Worm (Caenorhabditis elegans) whole organism, L4 larva: ENCODE measurements around the gene Y41D4B.4.

Source experiments
- F10B5.3 ChIP-seq: sonication (generic microtip); optimal IDR thresholded peaks from 2 replicates; lab custom pipeline; 2016; ENCODE audit warnings: mild to moderate bottlenecking, missing genetic modification characterization, missing compliant biosample characterization
- F44E2.7 ChIP-seq: fragments of 200-800 bp; sonication (Bioruptor generic); IDR thresholded peaks from 2 replicates; pipeline ENCODE4 v2.1.2; 2022; ENCODE audit warnings: missing genetic modification characterization, missing compliant biosample characterization
- T20F7.1 ChIP-seq: fragments of 200-800 bp; sonication (Bioruptor generic); optimal IDR thresholded peaks from 2 replicates; lab custom pipeline; 2018; ENCODE audit warnings: mild to moderate bottlenecking, missing genetic modification characterization, missing compliant biosample characterization
- Y105C5A.15 ChIP-seq: fragments of 200-800 bp; sonication (Bioruptor generic); IDR thresholded peaks from 2 replicates; pipeline ENCODE4 v1.3.6; 2022; ENCODE audit warnings: missing genetic modification characterization, missing compliant biosample characterization
- Y75B8A.6 ChIP-seq: fragments of 200-800 bp; sonication (Bioruptor generic); IDR thresholded peaks from 2 replicates; pipeline ENCODE4 v1.3.6; 2022; ENCODE audit warnings: missing genetic modification reagents, missing genetic modification characterization, missing compliant biosample characterization
- aly-2 ChIP-seq: sonication (generic microtip); optimal IDR thresholded peaks from 2 replicates; lab custom pipeline; 2018; ENCODE audit warnings: missing biosample characterization, missing genetic modification characterization
- attf-4 ChIP-seq: sonication (generic microtip); optimal IDR thresholded peaks from 3 replicates; lab custom pipeline; 2017; ENCODE audit warnings: missing biosample characterization, missing genetic modification characterization
- ceh-28 ChIP-seq: fragments of 150-350 bp; optimal IDR thresholded peaks from 2 replicates; lab custom pipeline; 2014; ENCODE audit warnings: missing biosample characterization, missing genetic modification reagents, missing genetic modification characterization
- ceh-44 ChIP-seq: fragments of 200-800 bp; sonication (Bioruptor generic); IDR thresholded peaks from 2 replicates; pipeline ENCODE4 v1.3.6; 2022; ENCODE audit warnings: missing genetic modification reagents, missing genetic modification characterization, missing compliant biosample characterization
- ceh-82 ChIP-seq: sonication (generic microtip); optimal IDR thresholded peaks from 2 replicates; lab custom pipeline; 2017; ENCODE audit warnings: missing biosample characterization, missing genetic modification characterization
- ces-1 ChIP-seq: fragments of 150-350 bp; sonication (generic microtip); optimal IDR thresholded peaks from 4 replicates; lab custom pipeline; 2014; ENCODE audit warnings: missing biosample characterization, missing genetic modification reagents, missing genetic modification characterization
- cey-2 ChIP-seq: sonication (generic microtip); optimal IDR thresholded peaks from 3 replicates; lab custom pipeline; 2017; ENCODE audit warnings: missing genetic modification characterization, mild to moderate bottlenecking, missing compliant biosample characterization, antibody characterized with exemption, borderline replicate concordance; ENCODE audit not compliant: insufficient read depth
- daf-12 ChIP-seq: fragments of 150-350 bp; optimal IDR thresholded peaks from 2 replicates; lab custom pipeline; 2014; ENCODE audit warnings: missing biosample characterization, missing genetic modification reagents, missing genetic modification characterization
- daf-16 ChIP-seq, 3 experiments: sonication (generic microtip); optimal IDR thresholded peaks; 2 replicates each; lab custom pipeline; 2016 to 2017; ENCODE audit warnings: missing genetic modification characterization in 3 of 3, missing genetic modification reagents in 3 of 3, mild to moderate bottlenecking in 2 of 3, missing compliant biosample characterization in 2 of 3, missing biosample characterization in 1 of 3, moderate library complexity in 1 of 3
- daf-19 ChIP-seq: fragments of 200-800 bp; sonication (Bioruptor generic); conservative IDR thresholded peaks from 2 replicates; pipeline ENCODE4 v1.3.6; 2022; ENCODE audit warnings: missing genetic modification characterization, missing compliant biosample characterization
- dmd-8 ChIP-seq: fragments of 200-800 bp; sonication (Bioruptor generic); IDR thresholded peaks from 2 replicates; pipeline ENCODE4 v1.3.6; 2022; ENCODE audit warnings: missing genetic modification characterization, missing compliant biosample characterization
- duxl-1 ChIP-seq: sonication (generic microtip); optimal IDR thresholded peaks from 2 replicates; lab custom pipeline; 2016; ENCODE audit warnings: mild to moderate bottlenecking, missing genetic modification characterization, moderate library complexity, missing compliant biosample characterization; ENCODE audit not compliant: poor library complexity
- egl-27 ChIP-seq: sonication (generic microtip); optimal IDR thresholded peaks from 3 replicates; lab custom pipeline; 2017; ENCODE audit warnings: missing biosample characterization, missing genetic modification reagents, missing genetic modification characterization
- fos-1 ChIP-seq: fragments of 150-350 bp; optimal IDR thresholded peaks from 2 replicates; lab custom pipeline; 2014; ENCODE audit warnings: missing biosample characterization, missing genetic modification characterization
- hlh-11 ChIP-seq: fragments of 200-800 bp; sonication (Bioruptor generic); optimal IDR thresholded peaks from 2 replicates; lab custom pipeline; 2018; ENCODE audit warnings: mild to moderate bottlenecking, missing genetic modification characterization, missing compliant biosample characterization
- lin-1 ChIP-seq: fragments of 200-800 bp; sonication (Bioruptor generic); IDR thresholded peaks from 2 replicates; pipeline ENCODE4 v1.3.6; 2022; ENCODE audit warnings: missing genetic modification reagents, missing genetic modification characterization, missing compliant biosample characterization
- lin-13 ChIP-seq: fragments of 150-350 bp; optimal IDR thresholded peaks from 2 replicates; lab custom pipeline; 2014; ENCODE audit warnings: missing biosample characterization, missing genetic modification reagents, missing genetic modification characterization
- lin-29 ChIP-seq: fragments of 200-800 bp; sonication (Bioruptor generic); IDR thresholded peaks from 2 replicates; pipeline ENCODE4 v1.3.6; 2022; ENCODE audit warnings: missing genetic modification reagents, missing genetic modification characterization, missing compliant biosample characterization
- lin-38 ChIP-seq: fragments of 200-800 bp; sonication (Bioruptor generic); IDR thresholded peaks from 2 replicates; pipeline ENCODE4 v1.3.6; 2022; ENCODE audit warnings: missing genetic modification reagents, missing genetic modification characterization, missing compliant biosample characterization
- madf-5 ChIP-seq, 2 experiments: fragments of 200-800 bp; sonication (Bioruptor generic); IDR thresholded peaks; 2 replicates each; pipeline ENCODE4 v1.3.6; 2022; ENCODE audit warnings: missing compliant biosample characterization in 2 of 2, missing genetic modification characterization in 2 of 2
- mdt-29 ChIP-seq: fragments of 200-800 bp; sonication (Bioruptor generic); IDR thresholded peaks from 2 replicates; pipeline ENCODE4 v1.3.6; 2022; ENCODE audit warnings: missing genetic modification reagents, missing genetic modification characterization, missing compliant biosample characterization
- mep-1 ChIP-seq: fragments of 150-350 bp; sonication (generic microtip); optimal IDR thresholded peaks from 3 replicates; lab custom pipeline; 2014; ENCODE audit warnings: missing biosample characterization, missing genetic modification characterization
- mxl-2 ChIP-seq: fragments of 200-800 bp; sonication (Bioruptor generic); conservative IDR thresholded peaks from 2 replicates; pipeline ENCODE4 v1.3.6; 2022; ENCODE audit warnings: missing genetic modification reagents, missing genetic modification characterization, missing compliant biosample characterization
- mxl-3 ChIP-seq: fragments of 200-800 bp; sonication (Bioruptor generic); optimal IDR thresholded peaks from 2 replicates; lab custom pipeline; 2018; ENCODE audit warnings: mild to moderate bottlenecking, missing genetic modification characterization, missing compliant biosample characterization
- nhr-10 ChIP-seq: fragments of 150-350 bp; optimal IDR thresholded peaks from 2 replicates; lab custom pipeline; 2014; ENCODE audit warnings: missing biosample characterization, missing genetic modification characterization
- nhr-102 ChIP-seq: sonication (generic microtip); optimal IDR thresholded peaks from 2 replicates; lab custom pipeline; 2016; ENCODE audit warnings: mild to moderate bottlenecking, missing genetic modification characterization, moderate library complexity, missing compliant biosample characterization
- nhr-42 ChIP-seq: fragments of 200-800 bp; sonication (Bioruptor generic); IDR thresholded peaks from 2 replicates; pipeline ENCODE4 v1.3.6; 2022; ENCODE audit warnings: missing genetic modification characterization, missing compliant biosample characterization
- nhr-48 ChIP-seq: sonication (generic microtip); optimal IDR thresholded peaks from 2 replicates; lab custom pipeline; 2016; ENCODE audit warnings: mild to moderate bottlenecking, missing genetic modification characterization, missing compliant biosample characterization
- nhr-6 ChIP-seq: fragments of 150-350 bp; optimal IDR thresholded peaks from 2 replicates; lab custom pipeline; 2014; ENCODE audit warnings: missing biosample characterization, missing genetic modification characterization
- pha-4 ChIP-seq, 2 experiments: fragments of 150-350 bp in 1 of 2; fragments of 200-800 bp in 1 of 2; sonication (Bioruptor generic) in 1 of 2; IDR thresholded peaks in 1 of 2; optimal IDR thresholded peaks in 1 of 2; 2 replicates each; pipeline versions ENCODE4 v1.3.6 to Lab custom; 2014 to 2022; ENCODE audit warnings: missing genetic modification characterization in 2 of 2, missing genetic modification reagents in 2 of 2, missing biosample characterization in 1 of 2, missing compliant biosample characterization in 1 of 2
- php-3 ChIP-seq: fragments of 200-800 bp; sonication (Bioruptor generic); IDR thresholded peaks from 2 replicates; pipeline ENCODE4 v1.3.6; 2022; ENCODE audit warnings: missing genetic modification reagents, missing genetic modification characterization, missing compliant biosample characterization
- pqm-1 ChIP-seq: sonication (generic microtip); optimal IDR thresholded peaks from 2 replicates; lab custom pipeline; 2017; ENCODE audit warnings: missing biosample characterization, missing genetic modification characterization
- saeg-2 ChIP-seq: fragments of 200-800 bp; sonication (Bioruptor generic); IDR thresholded peaks from 2 replicates; pipeline ENCODE4 v1.3.6; 2022; ENCODE audit warnings: missing genetic modification reagents, missing genetic modification characterization, missing compliant biosample characterization
- set-16 ChIP-seq: fragments of 200-800 bp; sonication (Bioruptor generic); IDR thresholded peaks from 2 replicates; pipeline ENCODE4 v1.3.6; 2022; ENCODE audit warnings: missing genetic modification reagents, missing genetic modification characterization, missing compliant biosample characterization
- skn-1 ChIP-seq: fragments of 150-350 bp; optimal IDR thresholded peaks from 2 replicates; lab custom pipeline; 2014; ENCODE audit warnings: missing biosample characterization, missing genetic modification characterization
- spr-1 ChIP-seq: sonication (generic microtip); optimal IDR thresholded peaks from 2 replicates; lab custom pipeline; 2016; ENCODE audit warnings: mild to moderate bottlenecking, missing genetic modification characterization, missing compliant biosample characterization
- tag-97 ChIP-seq: fragments of 200-800 bp; sonication (Bioruptor generic); IDR thresholded peaks from 2 replicates; pipeline ENCODE4 v1.3.6; 2022; ENCODE audit warnings: missing genetic modification characterization, missing compliant biosample characterization
- tra-1 ChIP-seq: fragments of 200-800 bp; sonication (Bioruptor generic); IDR thresholded peaks from 2 replicates; pipeline ENCODE4 v1.3.6; 2022; ENCODE audit warnings: missing genetic modification reagents, missing genetic modification characterization, missing compliant biosample characterization
- unc-130 ChIP-seq: sonication (generic microtip); optimal IDR thresholded peaks from 2 replicates; lab custom pipeline; 2016; ENCODE audit warnings: missing genetic modification reagents, missing genetic modification characterization, missing compliant biosample characterization
- unc-62 ChIP-seq, 3 experiments: fragments of 150-350 bp in 1 of 3; sonication (generic microtip); optimal IDR thresholded peaks in 2 of 3; peaks in 1 of 3; 1 replicate in 1 of 3; 2 replicates in 2 of 3; lab custom pipeline; 2014 to 2017; ENCODE audit warnings: missing biosample characterization in 3 of 3, missing genetic modification characterization in 3 of 3, missing genetic modification reagents in 3 of 3, missing genotype in 1 of 3
- vab-7 ChIP-seq: fragments of 200-800 bp; sonication (Bioruptor generic); IDR thresholded peaks from 2 replicates; pipeline ENCODE4 v1.3.6; 2022; ENCODE audit warnings: missing genetic modification reagents, missing genetic modification characterization, missing compliant biosample characterization
- zfp-2 ChIP-seq: sonication (generic microtip); optimal IDR thresholded peaks from 2 replicates; lab custom pipeline; 2016; ENCODE audit warnings: mild to moderate bottlenecking, missing genetic modification characterization, missing compliant biosample characterization
- zfp-3 ChIP-seq: fragments of 200-800 bp; sonication (Bioruptor generic); conservative IDR thresholded peaks from 2 replicates; pipeline ENCODE4 v1.3.6; 2022; ENCODE audit warnings: missing genetic modification reagents, missing genetic modification characterization, missing compliant biosample characterization
- ztf-11 ChIP-seq: fragments of 150-350 bp; optimal IDR thresholded peaks from 2 replicates; lab custom pipeline; 2014; ENCODE audit warnings: missing biosample characterization, missing genetic modification characterization

Y41D4B.4 gene

DNA sequence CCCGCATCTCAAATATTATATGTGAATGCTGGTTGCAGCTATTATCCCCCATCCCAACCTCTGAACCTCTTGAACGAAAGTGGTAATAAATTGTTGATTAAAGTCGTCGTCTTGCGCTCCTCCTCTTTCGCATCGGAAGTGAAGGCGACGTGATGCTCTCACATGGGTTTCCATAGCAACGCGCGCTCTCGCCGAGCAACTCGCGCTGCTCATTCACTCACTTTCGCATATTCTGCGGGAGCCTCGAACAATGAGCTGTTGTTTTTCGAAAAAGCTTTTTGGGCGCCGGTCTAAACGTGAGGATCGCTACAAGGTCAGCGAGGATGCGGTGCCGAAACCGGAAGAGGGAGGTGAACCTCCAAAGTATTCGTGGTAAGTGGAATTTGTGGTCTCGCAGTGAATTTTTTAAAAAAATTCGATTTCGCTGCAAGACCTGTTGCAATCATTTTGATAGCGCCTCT lies 51.1 kb downstream of the Y41D4B.4 start, which contains the start of gene rpi-2 (continued):
- TF ChIP-seq Y105C5A.15, result peak; percentile 84
- TF ChIP-seq madf-5 (GFP tag; IDR thresholded peaks at IDR 0.05; lab: Robert Waterston, UW), result peak in 1 of 2 experiments; percentile 80; a peak in 1 of 4 replicates
- TF ChIP-seq skn-1 (tag; lab: Kevin White, UChicago), result no peak
- peak in 1 of 2 experiments; percentile 31 for TF ChIP-seq daf-16 (GFP tag; optimal IDR thresholded peaks at IDR 0.05; lab: Kevin White, UChicago)
- no peak for TF ChIP-seq daf-16 (tag; optimal IDR thresholded peaks at IDR 0.05; lab: Kevin White, UChicago)
- TF ChIP-seq nhr-6 (tag; lab: Kevin White, UChicago), result no peak
- TF ChIP-seq nhr-42, result no peak
- TF ChIP-seq unc-62 (GFP tag; optimal IDR thresholded peaks at IDR 0.05 in 1 of 2; lab: Kevin White, UChicago), result peak in 1 of 2 experiments; percentile 92
- TF ChIP-seq unc-62 (tag; optimal IDR thresholded peaks at IDR 0.05; lab: Kevin White, UChicago), result no peak
- peak; percentile 50 for TF ChIP-seq spr-1
- no peak for TF ChIP-seq ztf-11
- no peak for TF ChIP-seq T20F7.1 (GFP tag; lab: Kevin White, UChicago)
- peak; percentile 88 for TF ChIP-seq lin-38 (GFP tag; lab: Robert Waterston, UW)
- TF ChIP-seq ceh-28 (tag; lab: Kevin White, UChicago), result no peak
- 0 out of 2 replicates have a peak, but pooled peaks have one; percentile 45 for TF ChIP-seq php-3 (GFP tag; lab: Robert Waterston, UW)
- no peak; the same call in 1 of the 2 replicates for TF ChIP-seq set-16 (GFP tag; lab: Robert Waterston, UW)
- no peak for TF ChIP-seq pqm-1 (tag; lab: Kevin White, UChicago)
- TF ChIP-seq duxl-1 (tag; lab: Kevin White, UChicago), result peak; percentile 11
- no peak for TF ChIP-seq hlh-11
- TF ChIP-seq nhr-102 (tag; lab: Kevin White, UChicago), result peak; percentile 22
- TF ChIP-seq tra-1 (GFP tag; lab: Robert Waterston, UW), result peak; percentile 48; the same call in 1 of the 2 replicates
- TF ChIP-seq mxl-3, result no peak
- TF ChIP-seq saeg-2 (GFP tag; lab: Robert Waterston, UW), result no peak
- 0 out of 2 replicates have a peak, but pooled peaks have one; percentile 19 for TF ChIP-seq lin-29 (GFP tag; lab: Robert Waterston, UW)
- TF ChIP-seq nhr-10 (tag; lab: Kevin White, UChicago), result no peak
- TF ChIP-seq F10B5.3 (tag; lab: Kevin White, UChicago), result no peak
- TF ChIP-seq fos-1 (tag; lab: Kevin White, UChicago), result no peak
- peak; percentile 74; the same call in 1 of the 2 replicates for TF ChIP-seq dmd-8 (GFP tag; lab: Robert Waterston, UW)
- TF ChIP-seq ces-1 (GFP tag; lab: Kevin White, UChicago), result no peak
- TF ChIP-seq attf-4 (tag; lab: Kevin White, UChicago), result no peak
- TF ChIP-seq ceh-82 (tag; lab: Kevin White, UChicago), result no peak
- no peak for TF ChIP-seq tag-97 (GFP tag; lab: Robert Waterston, UW)
- TF ChIP-seq lin-13 (GFP tag; lab: Kevin White, UChicago), result no peak
- no peak for TF ChIP-seq daf-19 (GFP tag; lab: Robert Waterston, UW)
- no peak for TF ChIP-seq zfp-2 (tag; lab: Kevin White, UChicago)
- TF ChIP-seq Y75B8A.6 (GFP tag; lab: Robert Waterston, UW), result no peak
- TF ChIP-seq daf-12, result no peak
- TF ChIP-seq vab-7 (GFP tag; lab: Robert Waterston, UW), result 0 out of 2 replicates have a peak, but pooled peaks have one; percentile 23
- TF ChIP-seq mdt-29 (GFP tag; lab: Robert Waterston, UW), result 0 out of 2 replicates have a peak, but pooled peaks have one; percentile 22
- TF ChIP-seq mxl-2 (GFP tag; lab: Robert Waterston, UW), result 0 out of 2 replicates have a peak, but pooled peaks have one; percentile 37
- TF ChIP-seq cey-2 (tag; lab: Kevin White, UChicago), result no peak
- TF ChIP-seq aly-2 (tag; lab: Kevin White, UChicago), result peak; percentile 68
- TF ChIP-seq nhr-48 (tag; lab: Kevin White, UChicago), result no peak
- TF ChIP-seq unc-130 (GFP tag; lab: Kevin White, UChicago), result peak; percentile 53
- TF ChIP-seq lin-1 (GFP tag; lab: Robert Waterston, UW), result peak; percentile 63; the same call in 1 of the 2 replicates
- TF ChIP-seq zfp-3 (GFP tag; lab: Robert Waterston, UW), result no peak
- TF ChIP-seq F44E2.7, result no peak
- no peak for TF ChIP-seq egl-27 (tag; lab: Kevin White, UChicago)
- TF ChIP-seq ceh-44 (GFP tag; lab: Robert Waterston, UW), result 0 out of 2 replicates have a peak, but pooled peaks have one; percentile 30
- peak; percentile 13 for TF ChIP-seq mep-1 (tag; lab: Kevin White, UChicago)
- peak; percentile 89 for TF ChIP-seq pha-4 (GFP tag; IDR thresholded peaks at IDR 0.05; lab: Robert Waterston, UW)
- no peak for TF ChIP-seq pha-4 (tag; optimal IDR thresholded peaks at IDR 0.05; lab: Kevin White, UChicago)
